Fruit fly (Drosophila melanogaster) whole organism, embryonic: ENCODE data around the gene CG3919.
A peak's percentile ranks its signal among the peaks of the same experiment; 100 is the strongest.

Experiments used
- B-H2 ChIP-seq: fragments of 200-800 bp; sonication (Bioruptor generic); optimal IDR thresholded peaks from 2 replicates; lab custom pipeline; 2018; ENCODE audit warnings: missing biosample characterization, mild to moderate bottlenecking, missing genetic modification characterization
- Bgb ChIP-seq: fragments of 200-800 bp; sonication (Bioruptor generic); IDR thresholded peaks from 2 replicates; pipeline ENCODE4 v1.3.6; 2022; ENCODE audit warnings: missing biosample characterization, missing genetic modification characterization; ENCODE audit not compliant: partially characterized antibody
- CG10321 ChIP-seq: fragments of 200-800 bp; sonication (Bioruptor generic); IDR thresholded peaks from 2 replicates; pipeline ENCODE4 v1.3.6; 2022; ENCODE audit warnings: missing biosample characterization, missing genetic modification characterization
- CG11093 ChIP-seq: fragments of 200-800 bp; sonication (Bioruptor generic); IDR thresholded peaks from 3 replicates; pipeline ENCODE4 v1.3.6; 2022; ENCODE audit warnings: missing biosample characterization, missing genetic modification characterization
- CG11504 ChIP-seq: fragments of 200-800 bp; sonication (Bioruptor generic); optimal IDR thresholded peaks from 3 replicates; lab custom pipeline; 2019; ENCODE audit warnings: missing biosample characterization, mild to moderate bottlenecking, missing genetic modification characterization, moderate library complexity
- CG11695 ChIP-seq: fragments of 200-800 bp; sonication (Bioruptor generic); IDR thresholded peaks from 3 replicates; pipeline ENCODE4 v1.3.6; 2022; ENCODE audit warnings: missing biosample characterization, missing genetic modification characterization
- CG13287 ChIP-seq: fragments of 200-800 bp; sonication (Bioruptor generic); IDR thresholded peaks from 2 replicates; pipeline ENCODE4 v1.3.6; 2022; ENCODE audit warnings: missing biosample characterization, missing genetic modification characterization; ENCODE audit not compliant: partially characterized antibody
- CG1647 ChIP-seq: fragments of 200-800 bp; sonication (Bioruptor generic); optimal IDR thresholded peaks from 3 replicates; lab custom pipeline; 2016; ENCODE audit warnings: missing biosample characterization, missing genetic modification characterization
- CG17328 ChIP-seq: fragments of 200-800 bp; sonication (Bioruptor generic); IDR thresholded peaks from 2 replicates; pipeline ENCODE4 v1.3.6; 2022; ENCODE audit warnings: missing biosample characterization, missing genetic modification characterization
- CG2120 ChIP-seq: fragments of 200-800 bp; sonication (Bioruptor generic); optimal IDR thresholded peaks from 3 replicates; lab custom pipeline; 2016; ENCODE audit warnings: missing biosample characterization, missing genetic modification characterization
- CG2889 ChIP-seq: fragments of 200-800 bp; sonication (Bioruptor generic); IDR thresholded peaks from 3 replicates; pipeline ENCODE4 v1.3.6; 2022; ENCODE audit warnings: missing biosample characterization, missing genetic modification characterization
- CG3163 ChIP-seq: fragments of 200-800 bp; sonication (Bioruptor generic); optimal IDR thresholded peaks from 3 replicates; lab custom pipeline; 2016; ENCODE audit warnings: missing biosample characterization, missing genetic modification characterization
- CG6765 ChIP-seq: fragments of 200-800 bp; sonication (Bioruptor generic); optimal IDR thresholded peaks from 3 replicates; lab custom pipeline; 2017; ENCODE audit warnings: missing biosample characterization, mild to moderate bottlenecking, missing genetic modification characterization
- CG6813 ChIP-seq: fragments of 200-800 bp; sonication (Bioruptor generic); optimal IDR thresholded peaks from 2 replicates; lab custom pipeline; 2017; ENCODE audit warnings: missing biosample characterization, missing genetic modification characterization, mild to moderate bottlenecking, moderate library complexity, missing genetic modification reagents
- CG7271 ChIP-seq: fragments of 200-800 bp; sonication (Bioruptor generic); optimal IDR thresholded peaks from 2 replicates; lab custom pipeline; 2018; ENCODE audit warnings: missing biosample characterization, mild to moderate bottlenecking, missing genetic modification characterization, moderate library complexity
- CG8290 ChIP-seq, 3 experiments: fragments of 200-800 bp; sonication (Bioruptor generic); optimal IDR thresholded peaks; 2 replicates each; lab custom pipeline; 2016 to 2019; ENCODE audit warnings: missing biosample characterization in 3 of 3, missing genetic modification characterization in 3 of 3, mild to moderate bottlenecking in 2 of 3, moderate library complexity in 1 of 3
- CG8359 ChIP-seq: fragments of 200-800 bp; sonication (Bioruptor generic); optimal IDR thresholded peaks from 2 replicates; lab custom pipeline; 2017; ENCODE audit warnings: missing biosample characterization, mild to moderate bottlenecking, missing genetic modification characterization, borderline replicate concordance
- CG8924 ChIP-seq: fragments of 200-800 bp; optimal IDR thresholded peaks from 3 replicates; lab custom pipeline; 2019; ENCODE audit warnings: missing biosample characterization, mild to moderate bottlenecking, missing genetic modification characterization, moderate library complexity
- Camta ChIP-seq: fragments of 200-800 bp; sonication (Bioruptor generic); optimal IDR thresholded peaks from 2 replicates; lab custom pipeline; 2016; ENCODE audit warnings: missing biosample characterization, missing genetic modification characterization
- CoRest ChIP-seq: fragments of 200-800 bp; sonication (Bioruptor generic); optimal IDR thresholded peaks from 3 replicates; lab custom pipeline; 2018; ENCODE audit warnings: missing biosample characterization, mild to moderate bottlenecking, missing genetic modification characterization, moderate library complexity
- D19B ChIP-seq: fragments of 200-800 bp; sonication (Bioruptor generic); optimal IDR thresholded peaks from 2 replicates; lab custom pipeline; 2017; ENCODE audit warnings: missing biosample characterization, mild to moderate bottlenecking, missing genetic modification characterization
- Dek ChIP-seq: fragments of 200-800 bp; sonication (Bioruptor generic); optimal IDR thresholded peaks from 3 replicates; lab custom pipeline; 2019; ENCODE audit warnings: missing biosample characterization, mild to moderate bottlenecking, missing genetic modification characterization, moderate library complexity
- Dip2 ChIP-seq: fragments of 200-800 bp; sonication (Bioruptor generic); IDR thresholded peaks from 2 replicates; pipeline ENCODE4 v1.3.6; 2022; ENCODE audit warnings: missing biosample characterization, missing genetic modification characterization
- Eip74EF ChIP-seq, 2 experiments: fragments of 200-800 bp in 1 of 2; fragments of >200 bp in 1 of 2; sonication (Bioruptor generic) in 1 of 2; optimal IDR thresholded peaks; 2 replicates each; lab custom pipeline; 2017 to 2019; ENCODE audit warnings: missing biosample characterization in 2 of 2, missing genetic modification characterization in 2 of 2, mild to moderate bottlenecking in 1 of 2, moderate library complexity in 1 of 2
- HmgD ChIP-seq: fragments of 200-800 bp; sonication (Bioruptor generic); optimal IDR thresholded peaks from 3 replicates; lab custom pipeline; 2016; ENCODE audit warnings: missing biosample characterization, missing genetic modification characterization
- Hr39 ChIP-seq: fragments of >200 bp; optimal IDR thresholded peaks from 2 replicates; lab custom pipeline; 2017
- Hr78 ChIP-seq, 2 experiments: fragments of 200-800 bp in 1 of 2; fragments of >200 bp in 1 of 2; sonication (Bioruptor generic) in 1 of 2; optimal IDR thresholded peaks; 2 replicates each; lab custom pipeline; 2017 to 2019; ENCODE audit warnings: missing biosample characterization in 2 of 2, missing genetic modification characterization in 2 of 2, mild to moderate bottlenecking in 1 of 2, moderate library complexity in 1 of 2
- Lpt ChIP-seq: fragments of >200 bp; optimal IDR thresholded peaks from 2 replicates; lab custom pipeline; 2018; ENCODE audit warnings: missing biosample characterization, missing genetic modification characterization
- Mes4 ChIP-seq: fragments of 200-800 bp; sonication (Bioruptor generic); optimal IDR thresholded peaks from 2 replicates; lab custom pipeline; 2016; ENCODE audit warnings: missing biosample characterization, missing genetic modification characterization
- Myb ChIP-seq: fragments of 200-800 bp; sonication (Bioruptor generic); optimal IDR thresholded peaks from 2 replicates; lab custom pipeline; 2016; ENCODE audit warnings: missing biosample characterization, missing genetic modification characterization
- abd-A ChIP-seq: fragments of 200-800 bp; sonication (Bioruptor generic); optimal IDR thresholded peaks from 3 replicates; lab custom pipeline; 2019; ENCODE audit warnings: missing biosample characterization, mild to moderate bottlenecking, missing genetic modification characterization, moderate library complexity
- aop ChIP-seq: fragments of 200-800 bp; sonication (Bioruptor generic); IDR thresholded peaks from 2 replicates; pipeline ENCODE4 v1.3.6; 2022; ENCODE audit warnings: missing biosample characterization, missing genetic modification characterization
- ase ChIP-seq: fragments of 200-800 bp; sonication (Bioruptor generic); IDR thresholded peaks from 3 replicates; pipeline ENCODE4 v1.3.6; 2022; ENCODE audit warnings: missing biosample characterization, missing genetic modification characterization
- chif ChIP-seq, 2 experiments: fragments of 200-800 bp; sonication (Bioruptor generic); optimal IDR thresholded peaks; 3 replicates each; lab custom pipeline; 2016; ENCODE audit warnings: missing biosample characterization in 2 of 2, missing genetic modification characterization in 2 of 2
- dan ChIP-seq: fragments of 200-800 bp; sonication (Bioruptor generic); IDR thresholded peaks from 2 replicates; pipeline ENCODE4 v1.3.6; 2022; ENCODE audit warnings: missing biosample characterization, missing genetic modification characterization
- ewg ChIP-seq: fragments of 200-800 bp; sonication (Bioruptor generic); optimal IDR thresholded peaks from 3 replicates; lab custom pipeline; 2017; ENCODE audit warnings: mild to moderate bottlenecking, missing biosample characterization, missing genetic modification reagents, missing genetic modification characterization
- fd102C ChIP-seq: fragments of 200-800 bp; sonication (Bioruptor generic); optimal IDR thresholded peaks from 2 replicates; lab custom pipeline; 2018; ENCODE audit warnings: missing biosample characterization, mild to moderate bottlenecking, missing genetic modification characterization, moderate library complexity
- fru ChIP-seq: fragments of >200 bp; optimal IDR thresholded peaks from 2 replicates; lab custom pipeline; 2017
- gcm2 ChIP-seq: fragments of 200-800 bp; sonication (Bioruptor generic); optimal IDR thresholded peaks from 2 replicates; lab custom pipeline; 2016; ENCODE audit warnings: missing biosample characterization, missing genetic modification characterization
- gt ChIP-seq: fragments of 200-800 bp; sonication (Bioruptor generic); IDR thresholded peaks from 2 replicates; pipeline ENCODE4 v1.3.6; 2022; ENCODE audit warnings: missing biosample characterization, missing genetic modification characterization
- ham ChIP-seq: fragments of 200-800 bp; sonication (Bioruptor generic); IDR thresholded peaks from 2 replicates; pipeline ENCODE4 v1.3.6; 2022; ENCODE audit warnings: missing biosample characterization, missing genetic modification characterization
- hbn ChIP-seq: fragments of 200-800 bp; sonication (Bioruptor generic); IDR thresholded peaks from 2 replicates; pipeline ENCODE4 v1.3.6; 2022; ENCODE audit warnings: missing biosample characterization, missing genetic modification characterization; ENCODE audit not compliant: partially characterized antibody
- lbe ChIP-seq: fragments of 200-800 bp; sonication (Bioruptor generic); optimal IDR thresholded peaks from 2 replicates; lab custom pipeline; 2016; ENCODE audit warnings: missing biosample characterization, mild to moderate bottlenecking, missing genetic modification characterization
- mirr ChIP-seq: fragments of 200-800 bp; sonication (Bioruptor generic); optimal IDR thresholded peaks from 3 replicates; lab custom pipeline; 2018; ENCODE audit warnings: missing biosample characterization, mild to moderate bottlenecking, missing genetic modification characterization
- oc ChIP-seq: fragments of 200-800 bp; sonication (Bioruptor generic); optimal IDR thresholded peaks from 2 replicates; lab custom pipeline; 2018; ENCODE audit warnings: missing biosample characterization, mild to moderate bottlenecking, missing genetic modification characterization, moderate library complexity
- phol ChIP-seq: fragments of 200-800 bp; sonication (Bioruptor generic); optimal IDR thresholded peaks from 3 replicates; lab custom pipeline; 2018; ENCODE audit warnings: missing biosample characterization, mild to moderate bottlenecking, missing genetic modification characterization, moderate library complexity
- repo ChIP-seq: fragments of 200-800 bp; sonication (Bioruptor generic); optimal IDR thresholded peaks from 2 replicates; lab custom pipeline; 2016; ENCODE audit warnings: missing biosample characterization, missing genetic modification characterization
- ro ChIP-seq: fragments of 200-800 bp; sonication (Bioruptor generic); IDR thresholded peaks from 2 replicates; pipeline ENCODE4 v1.3.6; 2022; ENCODE audit warnings: missing biosample characterization, missing genetic modification characterization
- so ChIP-seq: fragments of 200-800 bp; sonication (Bioruptor generic); IDR thresholded peaks from 3 replicates; pipeline ENCODE4 v1.3.6; 2022; ENCODE audit warnings: missing biosample characterization, missing genetic modification characterization
- usp ChIP-seq: fragments of >200 bp; optimal IDR thresholded peaks from 2 replicates; lab custom pipeline; 2017; ENCODE audit warnings: missing biosample characterization, missing genetic modification characterization
- vfl ChIP-seq: fragments of 200-800 bp; sonication (Bioruptor generic); optimal IDR thresholded peaks from 2 replicates; lab custom pipeline; 2016; ENCODE audit warnings: missing biosample characterization, missing genetic modification characterization

CG3919 gene

dm6 chr3L:14366124-14366523, 44.3 kb upstream of the CG3919 start (continued):
- TF ChIP-seq abd-A (tag; lab: Kevin White, UChicago) = peak; percentile 39
- no peak for TF ChIP-seq Dek
- TF ChIP-seq CG17328 (GFP tag; lab: Robert Waterston, UW) = peak; percentile 30; the same call in 1 of the 2 replicates
- peak; percentile 43 for TF ChIP-seq ewg (GFP tag; lab: Kevin White, UChicago)
- no peak for TF ChIP-seq Bgb (GFP tag; lab: Robert Waterston, UW)
- TF ChIP-seq ro (GFP tag; lab: Robert Waterston, UW) = no peak
- TF ChIP-seq Eip74EF (GFP tag; optimal IDR thresholded peaks at IDR 0.05; lab: Kevin White, UChicago) = peak in 1 of 2 experiments; percentile 70
- peak; percentile 81 for TF ChIP-seq CG6813 (GFP tag; lab: Kevin White, UChicago)
- no peak for TF ChIP-seq CG6765
- no peak for TF ChIP-seq lbe (GFP tag; lab: Kevin White, UChicago)
- TF ChIP-seq fru = no peak
- TF ChIP-seq aop = no peak
- TF ChIP-seq phol = no peak
- peak; percentile 72 for TF ChIP-seq CG8359 (GFP tag; lab: Kevin White, UChicago)
- no peak for TF ChIP-seq CG8290 (GFP tag; optimal IDR thresholded peaks at IDR 0.05; lab: Kevin White, UChicago)
- TF ChIP-seq CG8290 (tag; optimal IDR thresholded peaks at IDR 0.05; lab: Kevin White, UChicago) = peak; percentile 44 to 84
- no peak for TF ChIP-seq Myb (GFP tag; lab: Kevin White, UChicago)
- TF ChIP-seq CG2889 (GFP tag; lab: Robert Waterston, UW) = no peak
- no peak; the same call in 2 of the 3 replicates for TF ChIP-seq so (GFP tag; lab: Robert Waterston, UW)
- TF ChIP-seq CG11695 = 0 out of 3 replicates have a peak, but pooled peaks have one; percentile 32
- no peak for TF ChIP-seq D19B (GFP tag; lab: Kevin White, UChicago)
- TF ChIP-seq Mes4 = peak; percentile 39
- TF ChIP-seq CG8924 (tag; lab: Kevin White, UChicago) = peak; percentile 49
- TF ChIP-seq oc (tag; lab: Kevin White, UChicago) = peak; percentile 64
- TF ChIP-seq CG7271 (tag; lab: Kevin White, UChicago) = no peak
- no peak for TF ChIP-seq B-H2 (GFP tag; lab: Kevin White, UChicago)
- TF ChIP-seq Lpt = no peak
- no peak for TF ChIP-seq hbn
- TF ChIP-seq CG13287 = no peak
- TF ChIP-seq repo (GFP tag; lab: Kevin White, UChicago) = no peak
- no peak for TF ChIP-seq Hr39 (lab: Kevin White, UChicago)
- TF ChIP-seq Hr78 (GFP tag; optimal IDR thresholded peaks at IDR 0.05; lab: Kevin White, UChicago) = peak in 1 of 2 experiments; percentile 97
- TF ChIP-seq vfl (GFP tag; lab: Kevin White, UChicago) = no peak
- TF ChIP-seq gt (GFP tag; lab: Robert Waterston, UW) = no peak
- TF ChIP-seq CG3163 (GFP tag; lab: Kevin White, UChicago) = no peak
- peak; percentile 53 for TF ChIP-seq CG11504 (tag; lab: Kevin White, UChicago)
- no peak for TF ChIP-seq HmgD (GFP tag; lab: Kevin White, UChicago)
- TF ChIP-seq mirr (GFP tag; lab: Kevin White, UChicago) = peak; percentile 26
- no peak for TF ChIP-seq CG10321 (GFP tag; lab: Robert Waterston, UW)
- peak; percentile 32 for TF ChIP-seq CoRest (tag; lab: Kevin White, UChicago)
- TF ChIP-seq CG1647 (GFP tag; lab: Kevin White, UChicago) = peak; percentile 16
- no peak for TF ChIP-seq ham (GFP tag; lab: Robert Waterston, UW)
- no peak for TF ChIP-seq fd102C (GFP tag; lab: Kevin White, UChicago)
- no peak for TF ChIP-seq CG11093 (GFP tag; lab: Robert Waterston, UW)
- TF ChIP-seq gcm2 (GFP tag; lab: Kevin White, UChicago) = no peak
- no peak for TF ChIP-seq chif (GFP tag; optimal IDR thresholded peaks at IDR 0.05; lab: Kevin White, UChicago)
- TF ChIP-seq ase (GFP tag; lab: Robert Waterston, UW) = peak; percentile 39; the same call in 1 of the 3 replicates
- no peak for TF ChIP-seq Camta (GFP tag; lab: Kevin White, UChicago)
- TF ChIP-seq Dip2 (GFP tag; lab: Robert Waterston, UW) = no peak
- no peak for TF ChIP-seq CG2120 (GFP tag; lab: Kevin White, UChicago)
- no peak for TF ChIP-seq dan (GFP tag; lab: Robert Waterston, UW)
- no peak for TF ChIP-seq usp (GFP tag; lab: Kevin White, UChicago)
